Worm (Caenorhabditis elegans) whole organism, L4 larva: ENCODE results near the gene sdz-7.
A peak's percentile ranks its signal among the peaks of the same experiment; 100 is the strongest.

Source experiments
- D1046.2 ChIP-seq: fragments of 200-800 bp; sonication (Bioruptor generic); IDR thresholded peaks from 2 replicates; pipeline ENCODE4 v1.3.6; 2022; ENCODE audit warnings: missing genetic modification characterization, missing compliant biosample characterization
- F10B5.3 ChIP-seq: sonication (generic microtip); optimal IDR thresholded peaks from 2 replicates; lab custom pipeline; 2016; ENCODE audit warnings: mild to moderate bottlenecking, missing genetic modification characterization, missing compliant biosample characterization
- T20F7.1 ChIP-seq: fragments of 200-800 bp; sonication (Bioruptor generic); optimal IDR thresholded peaks from 2 replicates; lab custom pipeline; 2018; ENCODE audit warnings: mild to moderate bottlenecking, missing genetic modification characterization, missing compliant biosample characterization
- Y48G9A.11 ChIP-seq: fragments of 200-800 bp; sonication (Bioruptor generic); IDR thresholded peaks from 2 replicates; pipeline ENCODE4 v1.3.6; 2022; ENCODE audit warnings: missing genetic modification reagents, missing genetic modification characterization, missing compliant biosample characterization
- ZK337.2 ChIP-seq: fragments of 200-800 bp; sonication (Bioruptor generic); IDR thresholded peaks from 2 replicates; pipeline ENCODE4 v1.3.6; 2022; ENCODE audit warnings: missing genetic modification reagents, missing genetic modification characterization, missing compliant biosample characterization
- aha-1 ChIP-seq: fragments of 150-350 bp; peaks from one replicate; lab custom pipeline; 2014; ENCODE audit warnings: missing biosample characterization, missing genetic modification characterization
- ceh-82 ChIP-seq: sonication (generic microtip); optimal IDR thresholded peaks from 2 replicates; lab custom pipeline; 2017; ENCODE audit warnings: missing biosample characterization, missing genetic modification characterization
- cey-2 ChIP-seq: sonication (generic microtip); optimal IDR thresholded peaks from 3 replicates; lab custom pipeline; 2017; ENCODE audit warnings: missing genetic modification characterization, mild to moderate bottlenecking, missing compliant biosample characterization, antibody characterized with exemption, borderline replicate concordance; ENCODE audit not compliant: insufficient read depth
- daf-19 ChIP-seq: fragments of 200-800 bp; sonication (Bioruptor generic); conservative IDR thresholded peaks from 2 replicates; pipeline ENCODE4 v1.3.6; 2022; ENCODE audit warnings: missing genetic modification characterization, missing compliant biosample characterization
- daf-8 ChIP-seq: fragments of 200-800 bp; sonication (Bioruptor generic); IDR thresholded peaks from 2 replicates; pipeline ENCODE4 v1.3.6; 2022; ENCODE audit warnings: missing genetic modification characterization, missing compliant biosample characterization
- dmd-8 ChIP-seq: fragments of 200-800 bp; sonication (Bioruptor generic); IDR thresholded peaks from 2 replicates; pipeline ENCODE4 v1.3.6; 2022; ENCODE audit warnings: missing genetic modification characterization, missing compliant biosample characterization
- duxl-1 ChIP-seq: sonication (generic microtip); optimal IDR thresholded peaks from 2 replicates; lab custom pipeline; 2016; ENCODE audit warnings: mild to moderate bottlenecking, missing genetic modification characterization, moderate library complexity, missing compliant biosample characterization; ENCODE audit not compliant: poor library complexity
- fkh-10 ChIP-seq: fragments of 150-350 bp; optimal IDR thresholded peaks from 2 replicates; lab custom pipeline; 2014; ENCODE audit warnings: missing biosample characterization, missing genetic modification reagents, missing genetic modification characterization
- hmg-1.1 ChIP-seq: fragments of 200-800 bp; sonication (Bioruptor generic); IDR thresholded peaks from 2 replicates; pipeline ENCODE4 v1.3.6; 2022; ENCODE audit warnings: missing genetic modification reagents, missing genetic modification characterization, missing compliant biosample characterization
- lin-39 ChIP-seq: fragments of 150-350 bp; optimal IDR thresholded peaks from 2 replicates; lab custom pipeline; 2014; ENCODE audit warnings: missing biosample characterization, missing genetic modification reagents, missing genetic modification characterization
- lir-3 ChIP-seq: sonication (generic microtip); optimal IDR thresholded peaks from 2 replicates; lab custom pipeline; 2016; ENCODE audit warnings: mild to moderate bottlenecking, missing genetic modification characterization, missing compliant biosample characterization
- madf-5 ChIP-seq, 2 experiments: fragments of 200-800 bp; sonication (Bioruptor generic); IDR thresholded peaks; 2 replicates each; pipeline ENCODE4 v1.3.6; 2022; ENCODE audit warnings: missing compliant biosample characterization in 2 of 2, missing genetic modification characterization in 2 of 2
- mxl-2 ChIP-seq: fragments of 200-800 bp; sonication (Bioruptor generic); conservative IDR thresholded peaks from 2 replicates; pipeline ENCODE4 v1.3.6; 2022; ENCODE audit warnings: missing genetic modification reagents, missing genetic modification characterization, missing compliant biosample characterization
- mxl-3 ChIP-seq: fragments of 200-800 bp; sonication (Bioruptor generic); optimal IDR thresholded peaks from 2 replicates; lab custom pipeline; 2018; ENCODE audit warnings: mild to moderate bottlenecking, missing genetic modification characterization, missing compliant biosample characterization
- nhr-237 ChIP-seq: sonication (generic microtip); optimal IDR thresholded peaks from 2 replicates; lab custom pipeline; 2017; ENCODE audit warnings: missing biosample characterization, missing genetic modification characterization
- nhr-76 ChIP-seq: fragments of 150-350 bp; optimal IDR thresholded peaks from 2 replicates; lab custom pipeline; 2014; ENCODE audit warnings: missing biosample characterization, missing genetic modification characterization
- php-3 ChIP-seq: fragments of 200-800 bp; sonication (Bioruptor generic); IDR thresholded peaks from 2 replicates; pipeline ENCODE4 v1.3.6; 2022; ENCODE audit warnings: missing genetic modification reagents, missing genetic modification characterization, missing compliant biosample characterization
- rbr-2 ChIP-seq: sonication (generic microtip); optimal IDR thresholded peaks from 2 replicates; lab custom pipeline; 2016; ENCODE audit warnings: missing genotype, missing genetic modification characterization, missing compliant biosample characterization
- sdz-12 ChIP-seq: fragments of 200-800 bp; sonication (Bioruptor generic); optimal IDR thresholded peaks from 2 replicates; lab custom pipeline; 2018; ENCODE audit warnings: mild to moderate bottlenecking, missing genetic modification characterization, missing compliant biosample characterization
- set-16 ChIP-seq: fragments of 200-800 bp; sonication (Bioruptor generic); IDR thresholded peaks from 2 replicates; pipeline ENCODE4 v1.3.6; 2022; ENCODE audit warnings: missing genetic modification reagents, missing genetic modification characterization, missing compliant biosample characterization
- spr-3 ChIP-seq: fragments of 200-800 bp; sonication (Bioruptor generic); optimal IDR thresholded peaks from 2 replicates; lab custom pipeline; 2018; ENCODE audit warnings: mild to moderate bottlenecking, missing genetic modification characterization, missing compliant biosample characterization
- tag-97 ChIP-seq: fragments of 200-800 bp; sonication (Bioruptor generic); IDR thresholded peaks from 2 replicates; pipeline ENCODE4 v1.3.6; 2022; ENCODE audit warnings: missing genetic modification characterization, missing compliant biosample characterization
- unc-39 ChIP-seq: sonication (generic microtip); optimal IDR thresholded peaks from 2 replicates; lab custom pipeline; 2017; ENCODE audit warnings: missing biosample characterization, missing genetic modification characterization
- unc-62 ChIP-seq, 3 experiments: fragments of 150-350 bp in 1 of 3; sonication (generic microtip); optimal IDR thresholded peaks in 2 of 3; peaks in 1 of 3; 1 replicate in 1 of 3; 2 replicates in 2 of 3; lab custom pipeline; 2014 to 2017; ENCODE audit warnings: missing biosample characterization in 3 of 3, missing genetic modification characterization in 3 of 3, missing genetic modification reagents in 3 of 3, missing genotype in 1 of 3
- zip-2 ChIP-seq: fragments of 150-350 bp; optimal IDR thresholded peaks from 2 replicates; lab custom pipeline; 2014; ENCODE audit warnings: missing biosample characterization, missing genetic modification characterization

Gene sdz-7

ce11 chrII:3862053-3862452, 15.7 kb downstream of the sdz-7 start (continued):
- no peak for TF ChIP-seq rbr-2 (tag; lab: Kevin White, UChicago)

ce11 chrII:3860826-3861225, 16.9 kb downstream of the sdz-7 start, which contains the start of gene oac-11:
Gene oac-11 (minus strand): TSS chrII:3860926.
- no peak for TF ChIP-seq F10B5.3
- TF ChIP-seq lir-3 (tag; lab: Kevin White, UChicago) = no peak
- TF ChIP-seq D1046.2 (GFP tag; lab: Robert Waterston, UW) = no peak

- TF ChIP-seq mxl-3 (GFP tag; lab: Kevin White, UChicago) = no peak
- TF ChIP-seq daf-19 = no peak
- no peak for TF ChIP-seq daf-8 (GFP tag; lab: Robert Waterston, UW)
- no peak for TF ChIP-seq cey-2 (tag; lab: Kevin White, UChicago)
- TF ChIP-seq zip-2 (tag; lab: Kevin White, UChicago) = no peak
- no peak for TF ChIP-seq unc-62 (GFP tag; optimal IDR thresholded peaks at IDR 0.05 in 1 of 2; lab: Kevin White, UChicago)
- TF ChIP-seq unc-62 (tag; optimal IDR thresholded peaks at IDR 0.05; lab: Kevin White, UChicago) = no peak
- no peak for TF ChIP-seq mxl-2 (GFP tag; lab: Robert Waterston, UW)
- no peak for TF ChIP-seq T20F7.1
- no peak for TF ChIP-seq php-3 (GFP tag; lab: Robert Waterston, UW)
- no peak for TF ChIP-seq madf-5 (GFP tag; IDR thresholded peaks at IDR 0.05; lab: Robert Waterston, UW)
- TF ChIP-seq ceh-82 (tag; lab: Kevin White, UChicago) = no peak
- no peak for TF ChIP-seq nhr-237
- TF ChIP-seq nhr-76 (tag; lab: Kevin White, UChicago) = no peak
- no peak for TF ChIP-seq tag-97 (GFP tag; lab: Robert Waterston, UW)
- no peak for TF ChIP-seq unc-39 (tag; lab: Kevin White, UChicago)
Observed at ce11 chrII:3852654-3853053, 25.1 kb downstream of the sdz-7 start, which contains the start of gene nhr-257. Gene nhr-257 (plus strand): TSS chrII:3852954.

DNA sequence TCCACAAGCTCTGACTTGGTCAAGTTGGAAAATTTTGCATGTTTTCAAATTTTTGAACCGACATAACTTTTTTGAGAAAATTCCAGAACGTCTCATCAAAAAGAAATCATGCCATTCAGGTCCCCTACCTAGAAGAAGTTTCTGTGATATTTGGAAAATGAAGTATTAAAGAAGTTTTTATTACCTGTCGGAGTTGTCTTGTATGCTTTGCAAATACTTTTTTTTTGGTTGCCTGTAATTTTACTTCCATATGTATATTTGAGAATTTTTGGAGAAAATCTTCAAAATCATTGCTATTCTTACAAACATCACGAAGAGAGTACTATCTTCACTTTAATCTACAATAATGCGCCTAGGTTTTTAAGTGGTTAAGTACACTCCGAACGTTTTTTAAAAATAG, 27.1 kb downstream of the sdz-7 start, which contains the start of gene nhr-72:
TSS of gene nhr-72 (minus strand) at position 101 of the 400 bp plus-strand sequence.
- TF ChIP-seq hmg-1.1 (GFP tag; lab: Robert Waterston, UW) = no peak
- no peak for TF ChIP-seq lin-39
- TF ChIP-seq fkh-10 (GFP tag; lab: Kevin White, UChicago) = no peak
- TF ChIP-seq sdz-12 (GFP tag; lab: Kevin White, UChicago) = no peak
- no peak for TF ChIP-seq spr-3 (GFP tag; lab: Kevin White, UChicago)
- no peak for TF ChIP-seq set-16 (GFP tag; lab: Robert Waterston, UW)
- no peak for TF ChIP-seq aha-1 (tag; lab: Kevin White, UChicago)
- TF ChIP-seq ZK337.2 (GFP tag; lab: Robert Waterston, UW) = no peak
- no peak for TF ChIP-seq ceh-82 (tag; lab: Kevin White, UChicago)
- no peak for TF ChIP-seq Y48G9A.11 (GFP tag; lab: Robert Waterston, UW)
- TF ChIP-seq dmd-8 (GFP tag; lab: Robert Waterston, UW) = no peak
- TF ChIP-seq, all 104 proteins: peak for 0

ce11 chrII:3846028-3846427, 31.7 kb downstream of the sdz-7 start, which contains the start of gene C17A2.2:
Gene C17A2.2 (plus strand): TSS chrII:3846328.
- no peak for TF ChIP-seq hmg-1.1 (GFP tag; lab: Robert Waterston, UW)
- peak in 1 of 2 experiments; percentile 69 for TF ChIP-seq unc-62 (GFP tag; optimal IDR thresholded peaks at IDR 0.05 in 1 of 2; lab: Kevin White, UChicago)
- no peak for TF ChIP-seq unc-62 (tag; optimal IDR thresholded peaks at IDR 0.05; lab: Kevin White, UChicago)

DNA sequence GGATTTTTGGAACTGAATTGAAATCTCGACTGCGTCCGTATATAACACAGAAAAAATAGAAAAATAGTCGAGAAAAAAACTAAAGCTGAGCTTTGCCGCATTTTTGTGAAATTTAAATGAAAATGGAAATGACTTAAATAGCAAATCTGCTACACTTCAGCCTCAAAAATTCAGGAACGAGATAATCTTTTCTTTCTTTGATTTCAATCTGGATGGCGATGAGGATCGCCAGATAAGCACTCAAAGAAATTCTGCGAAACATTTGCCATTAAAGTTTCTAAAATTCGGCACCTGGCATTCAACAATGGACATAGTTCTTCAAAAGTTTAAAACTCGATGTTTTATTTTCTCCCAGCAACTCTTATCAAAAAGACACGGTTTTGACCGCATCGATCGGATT, 34.5 kb downstream of the sdz-7 start, which contains the start of the genes C17A2.7 and C17A2.3:
TSS of gene C17A2.7 (minus strand) at position 101 of the 400 bp plus-strand sequence.
TSS of gene C17A2.3 (plus strand) at position 305 of the 400 bp plus-strand sequence.
- TF ChIP-seq aha-1 (tag; lab: Kevin White, UChicago) (peak; percentile 78), duxl-1 (tag; lab: Kevin White, UChicago) (no peak)
